Fruit fly (Drosophila melanogaster) whole organism, adult: Measurements from ENCODE around the gene SPARC.

ENCODE experiments used
- CG11617 ChIP-seq: fragments of 200-800 bp; sonication (Bioruptor generic); optimal IDR thresholded peaks from 2 replicates; lab custom pipeline; 2017; ENCODE audit warnings: mild to moderate bottlenecking, missing biosample characterization, missing genetic modification reagents, missing genetic modification characterization
- CG12768 ChIP-seq: fragments of 200-800 bp; sonication (Bioruptor generic); optimal IDR thresholded peaks from 2 replicates; lab custom pipeline; 2017; ENCODE audit warnings: missing biosample characterization, missing genetic modification characterization, mild to moderate bottlenecking, moderate library complexity, missing genetic modification reagents
- CG14711 ChIP-seq: fragments of 200-800 bp; sonication (Bioruptor generic); optimal IDR thresholded peaks from 2 replicates; lab custom pipeline; 2018; ENCODE audit warnings: missing biosample characterization, mild to moderate bottlenecking, missing genetic modification characterization, moderate library complexity
- CG1620 ChIP-seq: fragments of 200-800 bp; sonication (Bioruptor generic); optimal IDR thresholded peaks from 2 replicates; lab custom pipeline; 2016; ENCODE audit warnings: missing biosample characterization, missing genetic modification characterization
- CG33017 ChIP-seq: fragments of 200-800 bp; sonication (Bioruptor generic); optimal IDR thresholded peaks from 2 replicates; lab custom pipeline; 2018; ENCODE audit warnings: missing biosample characterization, mild to moderate bottlenecking, missing genetic modification characterization, moderate library complexity
- CG5204 ChIP-seq: fragments of 200-800 bp; sonication (Bioruptor generic); optimal IDR thresholded peaks from 2 replicates; lab custom pipeline; 2016; ENCODE audit warnings: missing biosample characterization, missing genetic modification characterization
- CG7045 ChIP-seq: fragments of 200-800 bp; sonication (Bioruptor generic); optimal IDR thresholded peaks from 2 replicates; lab custom pipeline; 2017; ENCODE audit warnings: missing biosample characterization, mild to moderate bottlenecking, missing genetic modification characterization
- CG7101 ChIP-seq: fragments of 200-800 bp; sonication (Bioruptor generic); optimal IDR thresholded peaks from 2 replicates; lab custom pipeline; 2018; ENCODE audit warnings: missing biosample characterization, mild to moderate bottlenecking, missing genetic modification characterization, moderate library complexity
- Clk ChIP-seq: fragments of 200-800 bp; sonication (Bioruptor generic); optimal IDR thresholded peaks from 2 replicates; lab custom pipeline; 2017; ENCODE audit warnings: missing biosample characterization, missing genetic modification characterization
- Crg-1 ChIP-seq: fragments of 200-800 bp; sonication (Bioruptor generic); optimal IDR thresholded peaks from 2 replicates; lab custom pipeline; 2016; ENCODE audit warnings: missing biosample characterization, missing genetic modification characterization
- Hr96 ChIP-seq: fragments of 200-800 bp; sonication (Bioruptor generic); optimal IDR thresholded peaks from 2 replicates; lab custom pipeline; 2016; ENCODE audit warnings: missing biosample characterization, missing genetic modification characterization
- Mnt ChIP-seq: fragments of 200-800 bp; sonication (Bioruptor generic); optimal IDR thresholded peaks from 2 replicates; lab custom pipeline; 2016; ENCODE audit warnings: missing biosample characterization, mild to moderate bottlenecking, missing genetic modification characterization
- bab1 ChIP-seq: fragments of 200-800 bp; sonication (Bioruptor generic); optimal IDR thresholded peaks from 3 replicates; lab custom pipeline; 2019; ENCODE audit warnings: missing biosample characterization, mild to moderate bottlenecking, missing genetic modification characterization, moderate library complexity
- cic ChIP-seq: fragments of 200-800 bp; sonication (Bioruptor generic); optimal IDR thresholded peaks from 2 replicates; lab custom pipeline; 2017; ENCODE audit warnings: missing biosample characterization, mild to moderate bottlenecking, missing genetic modification characterization, moderate library complexity
- cnc ChIP-seq, 2 experiments: fragments of >200 bp; optimal IDR thresholded peaks; 2 replicates each; lab custom pipeline; 2017
- kay ChIP-seq: fragments of 200-800 bp; sonication (Bioruptor generic); peaks from one replicate; lab custom pipeline; 2016; ENCODE audit warnings: missing biosample characterization, missing genetic modification characterization, borderline replicate concordance
- ovo ChIP-seq: fragments of 200-800 bp; sonication (Bioruptor generic); optimal IDR thresholded peaks from 2 replicates; lab custom pipeline; 2016; ENCODE audit warnings: missing biosample characterization, missing genetic modification characterization
- pad ChIP-seq: fragments of 200-800 bp; sonication (Bioruptor generic); optimal IDR thresholded peaks from 3 replicates; lab custom pipeline; 2017; ENCODE audit warnings: missing biosample characterization, missing genetic modification characterization, mild to moderate bottlenecking, moderate library complexity, missing genetic modification reagents
- tj ChIP-seq: fragments of 200-800 bp; sonication (Bioruptor generic); optimal IDR thresholded peaks from 3 replicates; lab custom pipeline; 2017; ENCODE audit warnings: missing biosample characterization, mild to moderate bottlenecking, missing genetic modification characterization, moderate library complexity
- toe ChIP-seq: fragments of 200-800 bp; sonication (Bioruptor generic); optimal IDR thresholded peaks from 2 replicates; lab custom pipeline; 2016; ENCODE audit warnings: missing biosample characterization, missing genetic modification characterization

The SPARC gene

dm6 chr3R:26881121-26881895, 9.5 kb upstream of the SPARC start, which contains the start of the genes ro and T48:
Gene ro (minus strand): TSS chr3R:26881171.
Gene T48 (plus strand): TSS chr3R:26881734.
- TF ChIP-seq CG33017, result no peak
- peak; percentile 22 for TF ChIP-seq Crg-1 (GFP tag; lab: Kevin White, UChicago)
- TF ChIP-seq bab1 (GFP tag; lab: Kevin White, UChicago), result peak; percentile 77
- TF ChIP-seq CG7045 (GFP tag; lab: Kevin White, UChicago), result no peak
- TF ChIP-seq kay (GFP tag; lab: Kevin White, UChicago), result no peak
- peak; percentile 45 for TF ChIP-seq CG7101 (tag; lab: Kevin White, UChicago)
- TF ChIP-seq Mnt, result peak; percentile 21
- peak; percentile 56 for TF ChIP-seq pad (GFP tag; lab: Kevin White, UChicago)
- peak; percentile 36 for TF ChIP-seq cic
- TF ChIP-seq toe (GFP tag; lab: Kevin White, UChicago), result peak; percentile 13
- no peak for TF ChIP-seq CG14711 (tag; lab: Kevin White, UChicago)
- no peak for TF ChIP-seq CG12768 (GFP tag; lab: Kevin White, UChicago)
- no peak for TF ChIP-seq ovo
- TF ChIP-seq CG11617, result peak; percentile 31
- TF ChIP-seq cnc (optimal IDR thresholded peaks at IDR 0.05; lab: Kevin White, UChicago), result no peak
- TF ChIP-seq Clk (GFP tag; lab: Kevin White, UChicago), result no peak
- TF ChIP-seq CG1620, result peak; percentile 29
- TF ChIP-seq CG5204 (GFP tag; lab: Kevin White, UChicago), result no peak
- TF ChIP-seq Hr96, result peak; percentile 38
- peak; percentile 29 for TF ChIP-seq tj (GFP tag; lab: Kevin White, UChicago)

dm6 chr3R:26876851-26877250, 5.1 kb upstream of the SPARC start:
- TF ChIP-seq toe (GFP tag; lab: Kevin White, UChicago) (no peak), bab1 (GFP tag; lab: Kevin White, UChicago) (no peak), ovo (no peak), CG14711 (tag; lab: Kevin White, UChicago) (no peak), pad (GFP tag; lab: Kevin White, UChicago) (no peak)

- TF ChIP-seq CG7101 (tag; lab: Kevin White, UChicago) (peak; percentile 17), bab1 (GFP tag; lab: Kevin White, UChicago) (peak; percentile 29), CG1620 (no peak), CG33017 (no peak), kay (GFP tag; lab: Kevin White, UChicago) (peak; percentile 79), CG11617 (no peak), cic (peak; percentile 30), toe (GFP tag; lab: Kevin White, UChicago) (peak; percentile 38), Crg-1 (GFP tag; lab: Kevin White, UChicago) (peak; percentile 36), Mnt (peak; percentile 7)
Measured at dm6 chr3R:26876432-26876831, 4.6 kb upstream of the SPARC start, which contains the start of gene CG5500. Gene CG5500 (plus strand): TSS chr3R:26876630.

dm6 chr3R:26875544-26876027, 3.8 kb upstream of the SPARC start, which contains the start of gene Rb97D:
Gene Rb97D (minus strand): TSS chr3R:26875742.
- TF ChIP-seq cnc (optimal IDR thresholded peaks at IDR 0.05; lab: Kevin White, UChicago), result no peak
- TF ChIP-seq pad (GFP tag; lab: Kevin White, UChicago), result peak; percentile 49
- TF ChIP-seq CG7045 (GFP tag; lab: Kevin White, UChicago), result peak; percentile 72
- no peak for TF ChIP-seq cic
- TF ChIP-seq Crg-1 (GFP tag; lab: Kevin White, UChicago), result peak; percentile 45
- TF ChIP-seq CG1620, result peak; percentile 65
- TF ChIP-seq CG33017, result peak; percentile 63
- TF ChIP-seq Hr96, result peak; percentile 77
- TF ChIP-seq tj (GFP tag; lab: Kevin White, UChicago), result peak; percentile 42
- TF ChIP-seq CG7101 (tag; lab: Kevin White, UChicago), result peak; percentile 71
- TF ChIP-seq CG11617, result peak; percentile 69
- TF ChIP-seq CG14711 (tag; lab: Kevin White, UChicago), result peak; percentile 36
- peak; percentile 61 for TF ChIP-seq Mnt
- peak; percentile 55 for TF ChIP-seq CG12768 (GFP tag; lab: Kevin White, UChicago)
- peak; percentile 55 for TF ChIP-seq Clk (GFP tag; lab: Kevin White, UChicago)
- TF ChIP-seq toe (GFP tag; lab: Kevin White, UChicago), result peak; percentile 84
- peak; percentile 75 for TF ChIP-seq bab1 (GFP tag; lab: Kevin White, UChicago)
- no peak for TF ChIP-seq kay (GFP tag; lab: Kevin White, UChicago)
- TF ChIP-seq CG5204 (GFP tag; lab: Kevin White, UChicago), result no peak
- no peak for TF ChIP-seq ovo

- no peak for TF ChIP-seq Hr96
- TF ChIP-seq CG12768 (GFP tag; lab: Kevin White, UChicago), result no peak
- TF ChIP-seq cic, result no peak
- no peak for TF ChIP-seq Crg-1 (GFP tag; lab: Kevin White, UChicago)
- no peak for TF ChIP-seq bab1 (GFP tag; lab: Kevin White, UChicago)
- TF ChIP-seq pad (GFP tag; lab: Kevin White, UChicago), result no peak
- TF ChIP-seq CG14711 (tag; lab: Kevin White, UChicago), result no peak
- TF ChIP-seq toe (GFP tag; lab: Kevin White, UChicago), result no peak
- no peak for TF ChIP-seq cnc (optimal IDR thresholded peaks at IDR 0.05; lab: Kevin White, UChicago)
- no peak for TF ChIP-seq CG33017
- TF ChIP-seq ovo, result no peak
- no peak for TF ChIP-seq CG1620
- no peak for TF ChIP-seq Clk (GFP tag; lab: Kevin White, UChicago)
- no peak for TF ChIP-seq Mnt
- no peak for TF ChIP-seq kay (GFP tag; lab: Kevin White, UChicago)
- no peak for TF ChIP-seq CG7101 (tag; lab: Kevin White, UChicago)
- TF ChIP-seq CG7045 (GFP tag; lab: Kevin White, UChicago), result no peak
Measured at dm6 chr3R:26871061-26871460, 734 bp downstream of the SPARC start.
